Worm (Caenorhabditis elegans) whole organism, L1 larva: Measurements from ENCODE around the gene tag-329.

ENCODE experiments used
- C34B4.2 ChIP-seq: sonication (generic microtip); optimal IDR thresholded peaks from 2 replicates; lab custom pipeline; 2017; ENCODE audit warnings: mild to moderate bottlenecking, missing genetic modification characterization, missing compliant biosample characterization
- Y116A8C.19 ChIP-seq: sonication (generic microtip); optimal IDR thresholded peaks from 2 replicates; lab custom pipeline; 2016; ENCODE audit warnings: missing compliant biosample characterization, missing genetic modification characterization, borderline replicate concordance
- alr-1 ChIP-seq: fragments of 200-800 bp; sonication (Bioruptor generic); optimal IDR thresholded peaks from 2 replicates; lab custom pipeline; 2018; ENCODE audit warnings: borderline replicate concordance, mild to moderate bottlenecking, missing genetic modification characterization, missing compliant biosample characterization
- ama-1 ChIP-seq: fragments of 150-350 bp; optimal IDR thresholded peaks from 2 replicates; lab custom pipeline; 2014
- blmp-1 ChIP-seq: fragments of 150-350 bp; optimal IDR thresholded peaks from 2 replicates; lab custom pipeline; 2014; ENCODE audit warnings: missing biosample characterization, missing genetic modification characterization
- ceh-63 ChIP-seq: fragments of 200-800 bp; sonication (Bioruptor generic); optimal IDR thresholded peaks from 2 replicates; lab custom pipeline; 2018; ENCODE audit warnings: mild to moderate bottlenecking, missing genetic modification characterization, missing compliant biosample characterization
- ceh-8 ChIP-seq: fragments of 200-800 bp; sonication (Bioruptor generic); optimal IDR thresholded peaks from 2 replicates; lab custom pipeline; 2018; ENCODE audit warnings: mild to moderate bottlenecking, missing genetic modification characterization, moderate library complexity, missing compliant biosample characterization
- ceh-90 ChIP-seq: sonication (generic microtip); optimal IDR thresholded peaks from 2 replicates; lab custom pipeline; 2016; ENCODE audit warnings: missing genetic modification characterization, missing compliant biosample characterization
- ces-1 ChIP-seq: fragments of 150-350 bp; optimal IDR thresholded peaks from 2 replicates; lab custom pipeline; 2014; ENCODE audit warnings: missing biosample characterization, missing genetic modification reagents, missing genetic modification characterization
- dpl-1 ChIP-seq, 3 experiments: fragments of 150-350 bp in 2 of 3; sonication (generic microtip) in 1 of 3; optimal IDR thresholded peaks; 2 replicates each; lab custom pipeline; 2014 to 2017; ENCODE audit warnings: missing biosample characterization in 3 of 3, missing genetic modification characterization in 3 of 3, missing genetic modification reagents in 3 of 3
- dsc-1 ChIP-seq: sonication (generic microtip); optimal IDR thresholded peaks from 2 replicates; lab custom pipeline; 2016; ENCODE audit warnings: mild to moderate bottlenecking, missing genetic modification characterization, missing compliant biosample characterization
- efl-1 ChIP-seq, 4 experiments: fragments of 150-350 bp; optimal IDR thresholded peaks in 3 of 4; peaks in 1 of 4; 1 replicate in 1 of 4; 2 replicates in 3 of 4; lab custom pipeline; 2014; ENCODE audit warnings: missing biosample characterization in 2 of 4, missing genetic modification characterization in 2 of 4, missing genetic modification reagents in 2 of 4
- efl-3 ChIP-seq: fragments of 200-800 bp; sonication (Bioruptor generic); optimal IDR thresholded peaks from 2 replicates; lab custom pipeline; 2018; ENCODE audit warnings: mild to moderate bottlenecking, missing genetic modification characterization, missing compliant biosample characterization
- elt-3 ChIP-seq, 6 experiments: fragments of 150-350 bp in 1 of 6; sonication (generic microtip); optimal IDR thresholded peaks; 2 replicates each; lab custom pipeline; 2017 to 2018; ENCODE audit warnings: missing biosample characterization in 6 of 6, missing genetic modification characterization in 6 of 6, inconsistent platforms in 1 of 6
- fkh-10 ChIP-seq: sonication (generic microtip); optimal IDR thresholded peaks from 2 replicates; lab custom pipeline; 2017; ENCODE audit warnings: missing biosample characterization, missing genetic modification reagents, missing genetic modification characterization
- fkh-8 ChIP-seq: sonication (generic microtip); optimal IDR thresholded peaks from 2 replicates; lab custom pipeline; 2016; ENCODE audit warnings: mild to moderate bottlenecking, missing genetic modification characterization, missing compliant biosample characterization
- fos-1 ChIP-seq: fragments of 150-350 bp; optimal IDR thresholded peaks from 2 replicates; lab custom pipeline; 2014; ENCODE audit warnings: missing biosample characterization, missing genetic modification characterization
- isw-1 ChIP-seq: fragments of 200-800 bp; sonication (Bioruptor generic); IDR thresholded peaks from 2 replicates; pipeline ENCODE4 v1.3.6; 2022; ENCODE audit warnings: missing genetic modification characterization, missing compliant biosample characterization
- jun-1 ChIP-seq: fragments of 150-350 bp; optimal IDR thresholded peaks from 2 replicates; lab custom pipeline; 2014; ENCODE audit warnings: missing biosample characterization, missing genetic modification reagents, missing genetic modification characterization
- lir-3 ChIP-seq: sonication (generic microtip); optimal IDR thresholded peaks from 2 replicates; lab custom pipeline; 2016; ENCODE audit warnings: mild to moderate bottlenecking, missing genetic modification characterization, moderate library complexity, missing compliant biosample characterization; ENCODE audit not compliant: poor library complexity
- lsy-2 ChIP-seq, 2 experiments: fragments of 150-350 bp; optimal IDR thresholded peaks; 2 replicates each; lab custom pipeline; 2014; ENCODE audit warnings: missing biosample characterization in 2 of 2, missing genetic modification characterization in 2 of 2
- mdl-1 ChIP-seq, 2 experiments: fragments of 150-350 bp; optimal IDR thresholded peaks; 2 replicates each; lab custom pipeline; 2014 to 2017; ENCODE audit warnings: missing biosample characterization in 2 of 2, missing genetic modification characterization in 2 of 2, inconsistent platforms in 1 of 2
- mef-2 ChIP-seq: fragments of 150-350 bp; optimal IDR thresholded peaks from 2 replicates; lab custom pipeline; 2014; ENCODE audit warnings: missing biosample characterization, missing genetic modification characterization
- mep-1 ChIP-seq: fragments of 150-350 bp; optimal IDR thresholded peaks from 2 replicates; lab custom pipeline; 2014; ENCODE audit warnings: missing biosample characterization, missing genetic modification characterization
- nhr-11 ChIP-seq: fragments of 150-350 bp; optimal IDR thresholded peaks from 2 replicates; lab custom pipeline; 2014; ENCODE audit warnings: missing biosample characterization, missing genetic modification characterization
- nhr-12 ChIP-seq: sonication (generic microtip); optimal IDR thresholded peaks from 2 replicates; lab custom pipeline; 2017; ENCODE audit warnings: missing biosample characterization, missing genetic modification characterization
- nhr-20 ChIP-seq: sonication (generic microtip); optimal IDR thresholded peaks from 2 replicates; lab custom pipeline; 2016; ENCODE audit warnings: mild to moderate bottlenecking, missing genetic modification characterization, missing compliant biosample characterization
- nhr-237 ChIP-seq: fragments of 150-350 bp; optimal IDR thresholded peaks from 2 replicates; lab custom pipeline; 2014; ENCODE audit warnings: missing biosample characterization, missing genetic modification characterization
- nhr-28 ChIP-seq: fragments of 150-350 bp; optimal IDR thresholded peaks from 2 replicates; lab custom pipeline; 2014; ENCODE audit warnings: missing biosample characterization, missing genetic modification characterization
- nhr-47 ChIP-seq: sonication (generic microtip); optimal IDR thresholded peaks from 2 replicates; lab custom pipeline; 2016; ENCODE audit warnings: mild to moderate bottlenecking, missing genetic modification characterization, moderate library complexity, missing compliant biosample characterization
- nhr-71 ChIP-seq: sonication (generic microtip); optimal IDR thresholded peaks from 2 replicates; lab custom pipeline; 2016; ENCODE audit warnings: mild to moderate bottlenecking, missing genetic modification characterization, moderate library complexity, missing compliant biosample characterization
- nhr-84 ChIP-seq: sonication (generic microtip); optimal IDR thresholded peaks from 2 replicates; lab custom pipeline; 2017; ENCODE audit warnings: missing biosample characterization, missing genetic modification characterization
- nhr-85 ChIP-seq: sonication (generic microtip); peaks from one replicate; lab custom pipeline; 2016; ENCODE audit warnings: missing genetic modification characterization, inconsistent platforms, missing compliant biosample characterization
- nhr-90 ChIP-seq: sonication (generic microtip); optimal IDR thresholded peaks from 2 replicates; lab custom pipeline; 2016; ENCODE audit warnings: mild to moderate bottlenecking, missing genetic modification characterization, missing compliant biosample characterization; ENCODE audit not compliant: poor library complexity
- pag-3 ChIP-seq: sonication (generic microtip); optimal IDR thresholded peaks from 2 replicates; lab custom pipeline; 2017; ENCODE audit warnings: missing genetic modification characterization, mild to moderate bottlenecking, missing compliant biosample characterization, antibody characterized with exemption, borderline replicate concordance; ENCODE audit not compliant: insufficient read depth
- pax-3 ChIP-seq: fragments of 200-800 bp; sonication (Bioruptor generic); optimal IDR thresholded peaks from 2 replicates; lab custom pipeline; 2018; ENCODE audit warnings: mild to moderate bottlenecking, missing genetic modification characterization, moderate library complexity, missing compliant biosample characterization
- snu-23 ChIP-seq: sonication (generic microtip); optimal IDR thresholded peaks from 2 replicates; lab custom pipeline; 2016; ENCODE audit warnings: missing genetic modification characterization, missing compliant biosample characterization
- sox-4 ChIP-seq: sonication (generic microtip); optimal IDR thresholded peaks from 2 replicates; lab custom pipeline; 2016; ENCODE audit warnings: missing genetic modification characterization, missing compliant biosample characterization
- sptf-1 ChIP-seq: fragments of 150-350 bp; optimal IDR thresholded peaks from 2 replicates; lab custom pipeline; 2014; ENCODE audit warnings: missing biosample characterization, missing genetic modification characterization
- unc-130 ChIP-seq: fragments of 150-350 bp; optimal IDR thresholded peaks from 2 replicates; lab custom pipeline; 2017; ENCODE audit warnings: missing biosample characterization, missing genetic modification characterization, inconsistent platforms
- unc-30 ChIP-seq: sonication (generic microtip); optimal IDR thresholded peaks from 2 replicates; lab custom pipeline; 2017; ENCODE audit warnings: missing biosample characterization, missing genetic modification characterization
- unc-62 ChIP-seq: fragments of 150-350 bp; optimal IDR thresholded peaks from 2 replicates; lab custom pipeline; 2014; ENCODE audit warnings: missing biosample characterization, missing genetic modification reagents, missing genetic modification characterization
- xbp-1 ChIP-seq: sonication (generic microtip); optimal IDR thresholded peaks from 2 replicates; lab custom pipeline; 2016; ENCODE audit warnings: missing genetic modification characterization, missing compliant biosample characterization
- zip-4 ChIP-seq: fragments of 200-800 bp; sonication (Bioruptor generic); optimal IDR thresholded peaks from 2 replicates; lab custom pipeline; 2018; ENCODE audit warnings: mild to moderate bottlenecking, missing genetic modification characterization, moderate library complexity, missing compliant biosample characterization
- ztf-11 ChIP-seq, 2 experiments: sonication (generic microtip); optimal IDR thresholded peaks; 2 replicates each; lab custom pipeline; 2016 to 2017; ENCODE audit warnings: missing genetic modification characterization in 2 of 2, missing biosample characterization in 1 of 2, missing compliant biosample characterization in 1 of 2

tag-329 gene

ce11 chrV:9545238-9545709, 10.6 kb downstream of the tag-329 start, which contains the start of the genes his-35 and his-41 (continued):
- TF ChIP-seq sptf-1 (tag; lab: Kevin White, UChicago) (no peak), nhr-11 (tag; lab: Kevin White, UChicago) (no peak), nhr-90 (tag; lab: Kevin White, UChicago) (peak; percentile 45), mef-2 (no peak), fos-1 (tag; lab: Kevin White, UChicago) (peak; percentile 24), unc-130 (peak; percentile 3), snu-23 (peak; percentile 75), sox-4 (no peak), dsc-1 (peak; percentile 83), mdl-1 (tag; optimal IDR thresholded peaks at IDR 0.05; lab: Kevin White, UChicago) (peak in 1 of 2 experiments; percentile 39), efl-1 (optimal IDR thresholded peaks at IDR 0.05; lab: Kevin White, UChicago) (peak; percentile 60 to 63), efl-1 (GFP tag; optimal IDR thresholded peaks at IDR 0.05 in 1 of 2; lab: Kevin White, UChicago) (peak; percentile 53 to 93), dpl-1 (GFP tag; optimal IDR thresholded peaks at IDR 0.05; lab: Kevin White, UChicago) (peak; percentile 9 to 45 (median 43)), pax-3 (tag; lab: Kevin White, UChicago) (peak; percentile 7), lsy-2 (tag; optimal IDR thresholded peaks at IDR 0.05; lab: Kevin White, UChicago) (peak; percentile 33 to 47)

ce11 chrV:9546042-9546581, 11.4 kb downstream of the tag-329 start, which contains the start of gene C50F4.6:
TSS of gene C50F4.6 (plus strand) at chrV:9546092.
- TF ChIP-seq efl-1 (optimal IDR thresholded peaks at IDR 0.05; lab: Kevin White, UChicago): no peak
- TF ChIP-seq efl-1 (GFP tag; optimal IDR thresholded peaks at IDR 0.05 in 1 of 2; lab: Kevin White, UChicago): peak in 1 of 2 experiments; percentile 80
- peak in 1 of 2 experiments; percentile 27 for TF ChIP-seq lsy-2 (tag; optimal IDR thresholded peaks at IDR 0.05; lab: Kevin White, UChicago)
- no peak for TF ChIP-seq fkh-10 (GFP tag; lab: Kevin White, UChicago)
- peak; percentile 1 for TF ChIP-seq mep-1 (tag; lab: Kevin White, UChicago)
- TF ChIP-seq nhr-85 (tag; lab: Kevin White, UChicago): peak; percentile 50

- TF ChIP-seq lir-3 (tag; lab: Kevin White, UChicago) (peak; percentile 92), sox-4 (peak; percentile 97), ceh-63 (GFP tag; lab: Kevin White, UChicago) (peak; percentile 43), zip-4 (peak; percentile 92), fkh-8 (peak; percentile 100), ceh-90 (tag; lab: Kevin White, UChicago) (peak; percentile 22), pag-3 (peak; percentile 17), blmp-1 (tag; lab: Kevin White, UChicago) (peak; percentile 96), mdl-1 (tag; optimal IDR thresholded peaks at IDR 0.05; lab: Kevin White, UChicago) (peak; percentile 30 to 97), ceh-8 (GFP tag; lab: Kevin White, UChicago) (peak; percentile 96), nhr-28 (tag; lab: Kevin White, UChicago) (peak; percentile 65), nhr-20 (tag; lab: Kevin White, UChicago) (peak; percentile 99), Y116A8C.19 (tag; lab: Kevin White, UChicago) (no peak), unc-130 (peak; percentile 99), elt-3 (tag; optimal IDR thresholded peaks at IDR 0.05; lab: Kevin White, UChicago) (peak; percentile 78 to 99 (median 98)), nhr-71 (tag; lab: Kevin White, UChicago) (peak; percentile 99), nhr-47 (tag; lab: Kevin White, UChicago) (peak; percentile 99), jun-1 (tag; lab: Kevin White, UChicago) (peak; percentile 99), nhr-237 (peak; percentile 97), ztf-11 (tag; optimal IDR thresholded peaks at IDR 0.05; lab: Kevin White, UChicago) (peak in 1 of 2 experiments; percentile 89), sptf-1 (tag; lab: Kevin White, UChicago) (no peak), unc-30 (tag; lab: Kevin White, UChicago) (no peak), mep-1 (tag; lab: Kevin White, UChicago) (peak; percentile 99), ces-1 (GFP tag; lab: Kevin White, UChicago) (peak; percentile 2), C34B4.2 (tag; lab: Kevin White, UChicago) (peak; percentile 62), alr-1 (no peak), nhr-12 (tag; lab: Kevin White, UChicago) (peak; percentile 63), nhr-90 (tag; lab: Kevin White, UChicago) (peak; percentile 99), unc-62 (GFP tag; lab: Kevin White, UChicago) (peak; percentile 88), ama-1 (lab: Kevin White, UChicago) (peak; percentile 90), nhr-85 (tag; lab: Kevin White, UChicago) (peak; percentile 99), xbp-1 (tag; lab: Kevin White, UChicago) (peak; percentile 99), isw-1 (peak; percentile 95), fkh-10 (GFP tag; lab: Kevin White, UChicago) (peak; percentile 99), efl-3 (GFP tag; lab: Kevin White, UChicago) (peak; percentile 27), nhr-84 (peak; percentile 60)
Observed at ce11 chrV:9546860-9547269, 12.1 kb downstream of the tag-329 start, which contains the start of gene his-37. TSS of gene his-37 (plus strand) at chrV:9547105.
